Fruit fly (Drosophila melanogaster) whole organism, embryonic: Measurements from ENCODE around the gene dnc.

ENCODE experiments used
- Atf-2 ChIP-seq: fragments of 200-800 bp; sonication (Bioruptor generic); optimal IDR thresholded peaks from 2 replicates; lab custom pipeline; 2016; ENCODE audit warnings: missing biosample characterization, missing genetic modification characterization
- BEAF-32 ChIP-seq: fragments of 200-800 bp; sonication (Bioruptor generic); optimal IDR thresholded peaks from 3 replicates; lab custom pipeline; 2017; ENCODE audit warnings: missing biosample characterization, missing genetic modification characterization, mild to moderate bottlenecking, moderate library complexity, missing genetic modification reagents
- Blimp-1 ChIP-seq: fragments of 200-800 bp; sonication (Bioruptor generic); optimal IDR thresholded peaks from 3 replicates; lab custom pipeline; 2018; ENCODE audit warnings: missing biosample characterization, missing genetic modification characterization, mild to moderate bottlenecking, moderate library complexity, missing genetic modification reagents
- CG11723 ChIP-seq: fragments of 200-800 bp; sonication (Bioruptor generic); optimal IDR thresholded peaks from 2 replicates; lab custom pipeline; 2017; ENCODE audit warnings: missing biosample characterization, mild to moderate bottlenecking, missing genetic modification characterization
- CG12071 ChIP-seq: fragments of 200-800 bp; sonication (Bioruptor generic); optimal IDR thresholded peaks from 3 replicates; lab custom pipeline; 2018; ENCODE audit warnings: missing biosample characterization, mild to moderate bottlenecking, missing genetic modification characterization
- CG14014 ChIP-seq: fragments of 200-800 bp; sonication (Bioruptor generic); IDR thresholded peaks from 2 replicates; pipeline ENCODE4 v1.3.6; 2022; ENCODE audit warnings: missing biosample characterization, missing genetic modification characterization
- CG15479 ChIP-seq: fragments of 200-800 bp; sonication (Bioruptor generic); optimal IDR thresholded peaks from 3 replicates; lab custom pipeline; 2019; ENCODE audit warnings: missing biosample characterization, mild to moderate bottlenecking, missing genetic modification characterization, moderate library complexity
- CG2199 ChIP-seq: fragments of 200-800 bp; sonication (Bioruptor generic); IDR thresholded peaks from 3 replicates; pipeline ENCODE4 v1.3.6; 2022; ENCODE audit warnings: missing biosample characterization, missing genetic modification characterization
- CG31388 ChIP-seq: fragments of 200-800 bp; sonication (Bioruptor generic); optimal IDR thresholded peaks from 2 replicates; lab custom pipeline; 2016; ENCODE audit warnings: missing biosample characterization, missing genetic modification characterization
- CG34422 ChIP-seq: fragments of 200-800 bp; sonication (Bioruptor generic); IDR thresholded peaks from 3 replicates; pipeline ENCODE4 v1.3.6; 2022; ENCODE audit warnings: missing biosample characterization, missing genetic modification characterization
- CG3838 ChIP-seq: fragments of 200-800 bp; sonication (Bioruptor generic); optimal IDR thresholded peaks from 3 replicates; lab custom pipeline; 2016; ENCODE audit warnings: missing biosample characterization, missing genetic modification characterization
- CG4424 ChIP-seq: fragments of 200-800 bp; sonication (Bioruptor generic); optimal IDR thresholded peaks from 3 replicates; lab custom pipeline; 2016; ENCODE audit warnings: missing biosample characterization, missing genetic modification characterization
- CG6689 ChIP-seq: fragments of 200-800 bp; sonication (Bioruptor generic); IDR thresholded peaks from 2 replicates; pipeline ENCODE4 v1.3.6; 2022; ENCODE audit warnings: missing biosample characterization, missing genetic modification characterization
- CG8281 ChIP-seq: fragments of 200-800 bp; sonication (Bioruptor generic); optimal IDR thresholded peaks from 2 replicates; lab custom pipeline; 2018; ENCODE audit warnings: missing biosample characterization, mild to moderate bottlenecking, missing genetic modification characterization, moderate library complexity
- D ChIP-seq, 2 experiments: fragments of 200-800 bp in 1 of 2; fragments of >200 bp in 1 of 2; sonication (Bioruptor generic) in 1 of 2; optimal IDR thresholded peaks; 2 replicates in 1 of 2; 3 replicates in 1 of 2; lab custom pipeline; 2017; ENCODE audit warnings: mild to moderate bottlenecking in 1 of 2, missing biosample characterization in 1 of 2, missing genetic modification characterization in 1 of 2, missing genetic modification reagents in 1 of 2
- Fer1 ChIP-seq: fragments of 200-800 bp; sonication (Bioruptor generic); optimal IDR thresholded peaks from 2 replicates; lab custom pipeline; 2017; ENCODE audit warnings: missing biosample characterization, mild to moderate bottlenecking, missing genetic modification characterization
- Fer2 ChIP-seq: fragments of 200-800 bp; sonication (Bioruptor generic); optimal IDR thresholded peaks from 2 replicates; lab custom pipeline; 2018; ENCODE audit warnings: missing biosample characterization, mild to moderate bottlenecking, missing genetic modification characterization, moderate library complexity
- HmgZ ChIP-seq: fragments of 200-800 bp; sonication (Bioruptor generic); optimal IDR thresholded peaks from 2 replicates; lab custom pipeline; 2018; ENCODE audit warnings: missing biosample characterization, mild to moderate bottlenecking, missing genetic modification characterization
- Hr39 ChIP-seq: fragments of >200 bp; optimal IDR thresholded peaks from 2 replicates; lab custom pipeline; 2017
- Kr ChIP-seq: fragments of 200-800 bp; sonication (Bioruptor generic); optimal IDR thresholded peaks from 2 replicates; lab custom pipeline; 2017; ENCODE audit warnings: missing biosample characterization, mild to moderate bottlenecking, missing genetic modification characterization
- NK7.1 ChIP-seq: fragments of 200-800 bp; sonication (Bioruptor generic); optimal IDR thresholded peaks from 3 replicates; lab custom pipeline; 2016; ENCODE audit warnings: missing biosample characterization, missing genetic modification characterization
- Rfx ChIP-seq: fragments of 200-800 bp; sonication (Bioruptor generic); IDR thresholded peaks from 2 replicates; pipeline ENCODE4 v1.3.6; 2022; ENCODE audit warnings: missing biosample characterization, missing genetic modification characterization
- ab ChIP-seq: fragments of 200-800 bp; sonication (Bioruptor generic); optimal IDR thresholded peaks from 2 replicates; lab custom pipeline; 2016; ENCODE audit warnings: missing biosample characterization, missing genetic modification characterization
- ac ChIP-seq: fragments of 200-800 bp; sonication (Bioruptor generic); optimal IDR thresholded peaks from 3 replicates; lab custom pipeline; 2017; ENCODE audit warnings: missing biosample characterization, mild to moderate bottlenecking, missing genetic modification characterization
- ase ChIP-seq: fragments of 200-800 bp; sonication (Bioruptor generic); IDR thresholded peaks from 3 replicates; pipeline ENCODE4 v1.3.6; 2022; ENCODE audit warnings: missing biosample characterization, missing genetic modification characterization
- bab2 ChIP-seq: fragments of 200-800 bp; sonication (Bioruptor generic); optimal IDR thresholded peaks from 2 replicates; lab custom pipeline; 2016; ENCODE audit warnings: missing biosample characterization, missing genetic modification characterization
- danr ChIP-seq: fragments of 200-800 bp; sonication (Bioruptor generic); IDR thresholded peaks from 2 replicates; pipeline ENCODE4 v1.3.6; 2022; ENCODE audit warnings: missing biosample characterization, missing genetic modification characterization
- inv ChIP-seq: fragments of 200-800 bp; sonication (Bioruptor generic); IDR thresholded peaks from 2 replicates; pipeline ENCODE4 v1.3.6; 2022; ENCODE audit warnings: missing biosample characterization, missing genetic modification characterization; ENCODE audit not compliant: partially characterized antibody
- kni ChIP-seq: fragments of 200-800 bp; sonication (Bioruptor generic); optimal IDR thresholded peaks from 3 replicates; lab custom pipeline; 2017; ENCODE audit warnings: mild to moderate bottlenecking, missing biosample characterization, missing genetic modification reagents, missing genetic modification characterization
- lmd ChIP-seq: fragments of 200-800 bp; sonication (Bioruptor generic); IDR thresholded peaks from 2 replicates; pipeline ENCODE4 v1.3.6; 2022; ENCODE audit warnings: missing biosample characterization, missing genetic modification characterization
- nom ChIP-seq: fragments of 200-800 bp; sonication (Bioruptor generic); optimal IDR thresholded peaks from 2 replicates; lab custom pipeline; 2017; ENCODE audit warnings: missing biosample characterization, missing genetic modification characterization, mild to moderate bottlenecking, moderate library complexity, missing genetic modification reagents
- pfk ChIP-seq: fragments of 200-800 bp; sonication (Bioruptor generic); optimal IDR thresholded peaks from 2 replicates; lab custom pipeline; 2018; ENCODE audit warnings: missing biosample characterization, mild to moderate bottlenecking, missing genetic modification characterization, moderate library complexity
- pros ChIP-seq: fragments of 200-800 bp; sonication (Bioruptor generic); optimal IDR thresholded peaks from 3 replicates; lab custom pipeline; 2019; ENCODE audit warnings: missing biosample characterization, mild to moderate bottlenecking, missing genetic modification characterization, moderate library complexity
- psq ChIP-seq: fragments of 200-800 bp; sonication (Bioruptor generic); optimal IDR thresholded peaks from 2 replicates; lab custom pipeline; 2017; ENCODE audit warnings: missing biosample characterization, missing genetic modification characterization
- sens ChIP-seq: fragments of 200-800 bp; sonication (Bioruptor generic); peaks from one replicate; lab custom pipeline; 2016; ENCODE audit warnings: missing biosample characterization, missing genetic modification characterization
- sens-2 ChIP-seq: fragments of 200-800 bp; sonication (Bioruptor generic); IDR thresholded peaks from 2 replicates; pipeline ENCODE4 v1.3.6; 2022; ENCODE audit warnings: missing biosample characterization, missing genetic modification characterization
- shn ChIP-seq: fragments of 200-800 bp; sonication (Bioruptor generic); optimal IDR thresholded peaks from 3 replicates; lab custom pipeline; 2016; ENCODE audit warnings: missing biosample characterization, missing genetic modification characterization
- slou ChIP-seq: fragments of 200-800 bp; sonication (Bioruptor generic); optimal IDR thresholded peaks from 3 replicates; lab custom pipeline; 2016; ENCODE audit warnings: missing biosample characterization, missing genetic modification characterization
- sqz ChIP-seq: fragments of 200-800 bp; sonication (Bioruptor generic); optimal IDR thresholded peaks from 3 replicates; lab custom pipeline; 2018; ENCODE audit warnings: missing biosample characterization, mild to moderate bottlenecking, missing genetic modification characterization
- sr ChIP-seq: fragments of 200-800 bp; sonication (Bioruptor generic); IDR thresholded peaks from 3 replicates; pipeline ENCODE4 v1.3.6; 2022; ENCODE audit warnings: missing biosample characterization, missing genetic modification characterization
- tll ChIP-seq, 2 experiments: fragments of 200-800 bp in 1 of 2; fragments of >200 bp in 1 of 2; sonication (Bioruptor generic) in 1 of 2; optimal IDR thresholded peaks; 2 replicates each; lab custom pipeline; 2017 to 2019; ENCODE audit warnings: missing biosample characterization in 2 of 2, missing genetic modification characterization in 2 of 2, mild to moderate bottlenecking in 1 of 2, moderate library complexity in 1 of 2
- unpg ChIP-seq: fragments of 200-800 bp; sonication (Bioruptor generic); optimal IDR thresholded peaks from 3 replicates; lab custom pipeline; 2018; ENCODE audit warnings: missing biosample characterization, mild to moderate bottlenecking, missing genetic modification characterization, moderate library complexity
- zf30C ChIP-seq: fragments of 200-800 bp; sonication (Bioruptor generic); optimal IDR thresholded peaks from 3 replicates; lab custom pipeline; 2018; ENCODE audit warnings: missing biosample characterization, mild to moderate bottlenecking, missing genetic modification characterization
- zfh1 ChIP-seq: fragments of 200-800 bp; sonication (Bioruptor generic); IDR thresholded peaks from 3 replicates; pipeline ENCODE4 v1.3.6; 2022; ENCODE audit warnings: missing biosample characterization, missing genetic modification characterization

dnc gene

DNA sequence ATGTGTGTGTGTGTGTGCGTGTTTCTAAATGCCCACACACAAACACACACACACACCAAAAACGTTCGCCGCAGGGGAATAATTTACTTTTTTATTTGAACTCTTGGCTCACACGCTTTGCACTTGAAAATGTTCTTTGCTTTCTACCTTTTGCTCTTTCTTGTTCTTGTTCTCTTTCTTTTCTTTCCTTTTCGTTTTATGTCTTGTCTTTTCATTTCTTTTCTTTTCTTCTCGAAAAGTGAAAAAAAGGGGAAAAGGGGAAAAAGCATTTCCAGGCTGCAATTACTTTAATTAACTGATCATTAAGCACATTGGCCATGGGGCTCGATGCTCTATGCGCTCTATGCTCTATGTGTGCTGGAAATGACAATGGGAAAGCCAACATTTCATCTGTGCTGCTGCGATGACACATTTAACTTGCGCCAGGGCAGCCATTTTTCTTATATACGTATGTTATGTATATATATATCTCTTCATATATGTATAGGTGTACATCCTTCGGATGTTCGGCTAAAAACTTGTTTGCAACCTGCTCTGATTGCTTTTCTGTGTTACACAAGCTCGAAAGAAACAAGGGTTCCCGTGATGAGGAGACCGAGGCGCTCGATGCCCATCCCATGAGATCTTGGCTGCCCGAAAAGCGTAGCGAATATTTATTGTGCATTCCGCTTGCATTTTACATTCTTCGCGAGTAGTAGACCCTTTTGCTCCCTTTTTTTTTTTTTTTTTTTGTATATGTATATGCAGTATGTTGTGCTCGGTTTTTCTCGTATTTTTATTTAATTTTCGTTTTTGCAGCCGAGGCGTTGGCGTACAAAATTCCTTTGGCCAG, 25.4 kb upstream of the dnc start (continued):
- TF ChIP-seq CG31388 (GFP tag; lab: Kevin White, UChicago) (no peak), Atf-2 (no peak), Hr39 (lab: Kevin White, UChicago) (no peak), sr (GFP tag; lab: Robert Waterston, UW) (no peak), ase (GFP tag; lab: Robert Waterston, UW) (no peak), nom (GFP tag; lab: Kevin White, UChicago) (peak; percentile 76), sens-2 (GFP tag; lab: Robert Waterston, UW) (no peak), zf30C (GFP tag; lab: Kevin White, UChicago) (no peak), lmd (GFP tag; lab: Robert Waterston, UW) (no peak), Fer1 (GFP tag; lab: Kevin White, UChicago) (no peak), CG6689 (GFP tag; lab: Robert Waterston, UW) (no peak), HmgZ (tag; lab: Kevin White, UChicago) (no peak), CG12071 (GFP tag; lab: Kevin White, UChicago) (no peak), zfh1 (GFP tag; lab: Robert Waterston, UW) (no peak), danr (no peak), pros (GFP tag; lab: Kevin White, UChicago) (peak; percentile 92), bab2 (GFP tag; lab: Kevin White, UChicago) (no peak), ab (GFP tag; lab: Kevin White, UChicago) (no peak), Fer2 (tag; lab: Kevin White, UChicago) (no peak), Blimp-1 (GFP tag; lab: Kevin White, UChicago) (peak; percentile 27), CG3838 (GFP tag; lab: Kevin White, UChicago) (no peak), BEAF-32 (GFP tag; lab: Kevin White, UChicago) (no peak), inv (GFP tag; lab: Robert Waterston, UW) (no peak), Rfx (no peak), CG11723 (GFP tag; lab: Kevin White, UChicago) (no peak)

- TF ChIP-seq slou (GFP tag; lab: Kevin White, UChicago) (no peak), CG8281 (tag; lab: Kevin White, UChicago) (peak; percentile 97)
These were observed 24.8 kb upstream of the dnc start for dm6 chrX:3151487-3151818.

DNA sequence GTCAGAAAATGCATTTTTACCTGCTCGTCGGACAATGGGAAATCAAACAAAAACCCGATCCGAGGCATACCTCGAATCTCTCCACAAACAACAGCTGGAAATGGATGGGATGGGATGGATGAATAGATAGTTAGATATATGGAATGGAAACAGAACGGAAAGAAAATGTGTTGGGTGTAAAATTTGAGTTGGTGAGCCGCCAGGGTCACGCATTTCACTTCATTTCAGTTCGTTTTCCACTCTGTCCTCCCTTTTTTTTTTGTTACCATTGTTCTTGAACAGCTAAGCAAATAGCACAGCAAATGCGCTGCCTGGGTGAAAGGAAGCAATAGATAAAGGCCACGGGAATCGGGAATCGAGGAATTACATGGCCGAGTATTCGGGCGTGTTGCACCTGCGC, 24.0 kb upstream of the dnc start:
- TF ChIP-seq unpg (GFP tag; lab: Kevin White, UChicago): no peak
- peak; percentile 21 for TF ChIP-seq sqz (GFP tag; lab: Kevin White, UChicago)
- TF ChIP-seq shn: no peak
- TF ChIP-seq pfk: peak; percentile 87
- TF ChIP-seq D (optimal IDR thresholded peaks at IDR 0.05; lab: Kevin White, UChicago): peak; percentile 85
- no peak for TF ChIP-seq D (GFP tag; optimal IDR thresholded peaks at IDR 0.05; lab: Kevin White, UChicago)
- peak; percentile 64 for TF ChIP-seq ac (GFP tag; lab: Kevin White, UChicago)
- peak; percentile 22 for TF ChIP-seq psq (GFP tag; lab: Kevin White, UChicago)
- no peak for TF ChIP-seq CG34422 (GFP tag; lab: Robert Waterston, UW)
- TF ChIP-seq CG14014 (GFP tag; lab: Robert Waterston, UW): no peak
- no peak for TF ChIP-seq CG4424 (GFP tag; lab: Kevin White, UChicago)
- no peak for TF ChIP-seq CG8281 (tag; lab: Kevin White, UChicago)
- peak; percentile 48 for TF ChIP-seq sens (GFP tag; lab: Kevin White, UChicago)
- peak; percentile 53 for TF ChIP-seq Kr (GFP tag; lab: Kevin White, UChicago)
- TF ChIP-seq CG2199: peak; percentile 79; the same call in 2 of the 3 replicates
- TF ChIP-seq NK7.1 (GFP tag; lab: Kevin White, UChicago): no peak
- peak; percentile 48 for TF ChIP-seq pros (GFP tag; lab: Kevin White, UChicago)
- TF ChIP-seq tll (GFP tag; optimal IDR thresholded peaks at IDR 0.05; lab: Kevin White, UChicago): peak in 1 of 2 experiments; percentile 68
- TF ChIP-seq kni (GFP tag; lab: Kevin White, UChicago): peak; percentile 85
- TF ChIP-seq CG15479 (GFP tag; lab: Kevin White, UChicago): peak; percentile 53
- TF ChIP-seq, all 482 proteins: peak for 12
